Fruit fly (Drosophila melanogaster): ENCODE data around the gene CG33278.

The CG33278 gene

dm6 chr3L:7470202-7470601 is 19.5 kb downstream of the CG33278 start, which contains the start of gene CG8543:
Gene CG8543, minus strand, starts transcription at chr3L:7470302.
- TF ChIP-seq OdsH (GFP tag; optimal IDR thresholded peaks at IDR 0.05) (no peak), CG32006 (GFP tag; optimal IDR thresholded peaks at IDR 0.05) (no peak), Gug (GFP tag; IDR thresholded peaks at IDR 0.05) (no peak), Met (GFP tag; optimal IDR thresholded peaks at IDR 0.05) (no peak), CG3032 (tag; optimal IDR thresholded peaks at IDR 0.05) (no peak), Hr39 (GFP tag; optimal IDR thresholded peaks at IDR 0.05) (no peak), achi (GFP tag; optimal IDR thresholded peaks at IDR 0.05) (no peak), Eip78C (GFP tag) (no peak), Smox (GFP tag; optimal IDR thresholded peaks at IDR 0.05) (no peak), Ets21C (GFP tag; optimal IDR thresholded peaks at IDR 0.05) (no peak), vri (GFP tag; optimal IDR thresholded peaks at IDR 0.05) (no peak), CG11294 (GFP tag; IDR thresholded peaks at IDR 0.05) (no peak), dsx (GFP tag; optimal IDR thresholded peaks at IDR 0.05; ENCODE audit: poor library complexity, severe bottlenecking) (no peak), topi (GFP tag; optimal IDR thresholded peaks at IDR 0.05) (no peak), Sox102F (GFP tag; optimal IDR thresholded peaks at IDR 0.05) (no peak), CG11762 (GFP tag; optimal IDR thresholded peaks at IDR 0.05; ENCODE audit: insufficient read depth) (no peak), esn (GFP tag; optimal IDR thresholded peaks at IDR 0.05) (no peak), CG6163 (GFP tag; IDR thresholded peaks at IDR 0.05) (no peak)

dm6 chr3L:7471259-7471658 is 20.6 kb downstream of the CG33278 start, which contains the start of gene CG8541:
Gene CG8541, plus strand, starts transcription at chr3L:7471559.
- TF ChIP-seq cyc (GFP tag; optimal IDR thresholded peaks at IDR 0.05) (no peak), CG6808 (GFP tag; optimal IDR thresholded peaks at IDR 0.05) (no peak), Sox14 (GFP tag; optimal IDR thresholded peaks at IDR 0.05) (no peak), Hr4 (GFP tag; optimal IDR thresholded peaks at IDR 0.05) (no peak), fd59A (GFP tag; optimal IDR thresholded peaks at IDR 0.05) (no peak), OdsH (GFP tag; optimal IDR thresholded peaks at IDR 0.05) (no peak), CG1621 (tag; optimal IDR thresholded peaks at IDR 0.05) (no peak), CG3032 (tag; optimal IDR thresholded peaks at IDR 0.05) (no peak), achi (GFP tag; optimal IDR thresholded peaks at IDR 0.05) (no peak), Eip75B (GFP tag; optimal IDR thresholded peaks at IDR 0.05) (no peak), Hr38 (GFP tag; optimal IDR thresholded peaks at IDR 0.05) (no peak), acj6 (GFP tag; optimal IDR thresholded peaks at IDR 0.05) (no peak), CG11762 (GFP tag; optimal IDR thresholded peaks at IDR 0.05; ENCODE audit: insufficient read depth) (no peak), Hr39 (GFP tag; optimal IDR thresholded peaks at IDR 0.05) (no peak), CG3919 (GFP tag; optimal IDR thresholded peaks at IDR 0.05) (no peak)

DNA sequence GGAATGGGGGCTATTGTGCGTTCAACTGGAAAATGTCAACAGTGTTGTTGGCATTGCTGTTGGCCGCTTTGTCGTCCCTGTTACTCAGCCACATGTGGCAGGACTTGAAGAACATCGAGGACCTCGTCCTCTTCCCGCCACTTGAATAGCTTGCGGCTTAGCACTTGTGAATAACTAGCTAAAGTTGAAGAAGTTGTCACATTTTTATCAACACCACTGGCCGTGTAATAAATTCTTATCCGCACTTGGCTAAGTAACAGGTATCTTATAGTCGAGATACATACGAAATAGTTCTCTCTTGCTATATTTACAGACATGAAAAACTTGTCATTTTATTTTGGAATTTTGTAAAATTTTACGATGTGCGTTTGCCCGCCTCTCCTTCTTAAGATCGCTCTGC is 24.6 kb downstream of the CG33278 start, which contains the start of gene CG43292:
TSS of gene CG43292 (plus strand) at position 301 of the 400 bp plus-strand sequence.
- TF ChIP-seq Lpt (GFP tag; optimal IDR thresholded peaks at IDR 0.05), result no peak
- no peak for TF ChIP-seq eg (GFP tag; IDR thresholded peaks at IDR 0.05)
- TF ChIP-seq pdm3 (GFP tag; optimal IDR thresholded peaks at IDR 0.05), result no peak
- TF ChIP-seq svp (GFP tag), result no peak
- TF ChIP-seq Ets96B (tag; optimal IDR thresholded peaks at IDR 0.05), result no peak
- no peak for TF ChIP-seq CG16779 (tag; optimal IDR thresholded peaks at IDR 0.05)
- TF ChIP-seq acj6 (GFP tag; optimal IDR thresholded peaks at IDR 0.05), result no peak
- no peak for TF ChIP-seq Smox (GFP tag; optimal IDR thresholded peaks at IDR 0.05)
- TF ChIP-seq Ets21C (GFP tag; optimal IDR thresholded peaks at IDR 0.05), result no peak
- no peak for TF ChIP-seq Sox15 (GFP tag; optimal IDR thresholded peaks at IDR 0.05)
- no peak for TF ChIP-seq CG8119 (GFP tag; IDR thresholded peaks at IDR 0.05)
- TF ChIP-seq CG6854 (GFP tag; optimal IDR thresholded peaks at IDR 0.05), result no peak
- TF ChIP-seq Met (GFP tag; optimal IDR thresholded peaks at IDR 0.05), result no peak
- TF ChIP-seq CG4318 (GFP tag; optimal IDR thresholded peaks at IDR 0.05), result no peak
- TF ChIP-seq CG11294 (GFP tag; IDR thresholded peaks at IDR 0.05), result no peak
- TF ChIP-seq CG9139 (GFP tag; optimal IDR thresholded peaks at IDR 0.05), result no peak

Measured in whole organism, prepupa.